Fruit fly (Drosophila melanogaster) whole organism, adult: ENCODE data around the gene CG33795.

Experiments
- CG14711 ChIP-seq: fragments of 200-800 bp; sonication (Bioruptor generic); optimal IDR thresholded peaks from 2 replicates; lab custom pipeline; 2018; ENCODE audit warnings: missing biosample characterization, mild to moderate bottlenecking, missing genetic modification characterization, moderate library complexity
- CG1620 ChIP-seq: fragments of 200-800 bp; sonication (Bioruptor generic); optimal IDR thresholded peaks from 2 replicates; lab custom pipeline; 2016; ENCODE audit warnings: missing biosample characterization, missing genetic modification characterization
- CG33017 ChIP-seq: fragments of 200-800 bp; sonication (Bioruptor generic); optimal IDR thresholded peaks from 2 replicates; lab custom pipeline; 2018; ENCODE audit warnings: missing biosample characterization, mild to moderate bottlenecking, missing genetic modification characterization, moderate library complexity
- CG7045 ChIP-seq: fragments of 200-800 bp; sonication (Bioruptor generic); optimal IDR thresholded peaks from 2 replicates; lab custom pipeline; 2017; ENCODE audit warnings: missing biosample characterization, mild to moderate bottlenecking, missing genetic modification characterization
- CG7101 ChIP-seq: fragments of 200-800 bp; sonication (Bioruptor generic); optimal IDR thresholded peaks from 2 replicates; lab custom pipeline; 2018; ENCODE audit warnings: missing biosample characterization, mild to moderate bottlenecking, missing genetic modification characterization, moderate library complexity
- Clk ChIP-seq: fragments of 200-800 bp; sonication (Bioruptor generic); optimal IDR thresholded peaks from 2 replicates; lab custom pipeline; 2017; ENCODE audit warnings: missing biosample characterization, missing genetic modification characterization
- Hr96 ChIP-seq: fragments of 200-800 bp; sonication (Bioruptor generic); optimal IDR thresholded peaks from 2 replicates; lab custom pipeline; 2016; ENCODE audit warnings: missing biosample characterization, missing genetic modification characterization
- bab1 ChIP-seq: fragments of 200-800 bp; sonication (Bioruptor generic); optimal IDR thresholded peaks from 3 replicates; lab custom pipeline; 2019; ENCODE audit warnings: missing biosample characterization, mild to moderate bottlenecking, missing genetic modification characterization, moderate library complexity
- cnc ChIP-seq, 2 experiments: fragments of >200 bp; optimal IDR thresholded peaks; 2 replicates each; lab custom pipeline; 2017
- kay ChIP-seq: fragments of 200-800 bp; sonication (Bioruptor generic); peaks from one replicate; lab custom pipeline; 2016; ENCODE audit warnings: missing biosample characterization, missing genetic modification characterization, borderline replicate concordance
- ovo ChIP-seq: fragments of 200-800 bp; sonication (Bioruptor generic); optimal IDR thresholded peaks from 2 replicates; lab custom pipeline; 2016; ENCODE audit warnings: missing biosample characterization, missing genetic modification characterization
- pad ChIP-seq: fragments of 200-800 bp; sonication (Bioruptor generic); optimal IDR thresholded peaks from 3 replicates; lab custom pipeline; 2017; ENCODE audit warnings: missing biosample characterization, missing genetic modification characterization, mild to moderate bottlenecking, moderate library complexity, missing genetic modification reagents
- tj ChIP-seq: fragments of 200-800 bp; sonication (Bioruptor generic); optimal IDR thresholded peaks from 3 replicates; lab custom pipeline; 2017; ENCODE audit warnings: missing biosample characterization, mild to moderate bottlenecking, missing genetic modification characterization, moderate library complexity
- toe ChIP-seq: fragments of 200-800 bp; sonication (Bioruptor generic); optimal IDR thresholded peaks from 2 replicates; lab custom pipeline; 2016; ENCODE audit warnings: missing biosample characterization, missing genetic modification characterization

dm6 chr3L:16176492-16176891 is 5.3 kb upstream of the CG33795 start:
- TF ChIP-seq cnc (optimal IDR thresholded peaks at IDR 0.05; lab: Kevin White, UChicago) (no peak), tj (GFP tag; lab: Kevin White, UChicago) (no peak), toe (GFP tag; lab: Kevin White, UChicago) (no peak), CG14711 (no peak), bab1 (GFP tag; lab: Kevin White, UChicago) (no peak), Hr96 (GFP tag; lab: Kevin White, UChicago) (no peak), ovo (GFP tag; lab: Kevin White, UChicago) (no peak), CG7045 (GFP tag; lab: Kevin White, UChicago) (no peak), CG33017 (tag; lab: Kevin White, UChicago) (no peak), CG1620 (GFP tag; lab: Kevin White, UChicago) (no peak), kay (no peak), CG7101 (tag; lab: Kevin White, UChicago) (no peak), pad (GFP tag; lab: Kevin White, UChicago) (no peak), Clk (GFP tag; lab: Kevin White, UChicago) (no peak)
